Fruit fly (Drosophila melanogaster) whole organism, adult: ENCODE measurements around the gene CG8028.

ENCODE experiments used
- CG12768 ChIP-seq: fragments of 200-800 bp; sonication (Bioruptor generic); optimal IDR thresholded peaks from 2 replicates; lab custom pipeline; 2017; ENCODE audit warnings: missing biosample characterization, missing genetic modification characterization, mild to moderate bottlenecking, moderate library complexity, missing genetic modification reagents
- CG33017 ChIP-seq: fragments of 200-800 bp; sonication (Bioruptor generic); optimal IDR thresholded peaks from 2 replicates; lab custom pipeline; 2018; ENCODE audit warnings: missing biosample characterization, mild to moderate bottlenecking, missing genetic modification characterization, moderate library complexity
- CG5204 ChIP-seq: fragments of 200-800 bp; sonication (Bioruptor generic); optimal IDR thresholded peaks from 2 replicates; lab custom pipeline; 2016; ENCODE audit warnings: missing biosample characterization, missing genetic modification characterization
- CG7045 ChIP-seq: fragments of 200-800 bp; sonication (Bioruptor generic); optimal IDR thresholded peaks from 2 replicates; lab custom pipeline; 2017; ENCODE audit warnings: missing biosample characterization, mild to moderate bottlenecking, missing genetic modification characterization
- CG7101 ChIP-seq: fragments of 200-800 bp; sonication (Bioruptor generic); optimal IDR thresholded peaks from 2 replicates; lab custom pipeline; 2018; ENCODE audit warnings: missing biosample characterization, mild to moderate bottlenecking, missing genetic modification characterization, moderate library complexity
- Hr96 ChIP-seq: fragments of 200-800 bp; sonication (Bioruptor generic); optimal IDR thresholded peaks from 2 replicates; lab custom pipeline; 2016; ENCODE audit warnings: missing biosample characterization, missing genetic modification characterization
- ovo ChIP-seq: fragments of 200-800 bp; sonication (Bioruptor generic); optimal IDR thresholded peaks from 2 replicates; lab custom pipeline; 2016; ENCODE audit warnings: missing biosample characterization, missing genetic modification characterization
- toe ChIP-seq: fragments of 200-800 bp; sonication (Bioruptor generic); optimal IDR thresholded peaks from 2 replicates; lab custom pipeline; 2016; ENCODE audit warnings: missing biosample characterization, missing genetic modification characterization

DNA sequence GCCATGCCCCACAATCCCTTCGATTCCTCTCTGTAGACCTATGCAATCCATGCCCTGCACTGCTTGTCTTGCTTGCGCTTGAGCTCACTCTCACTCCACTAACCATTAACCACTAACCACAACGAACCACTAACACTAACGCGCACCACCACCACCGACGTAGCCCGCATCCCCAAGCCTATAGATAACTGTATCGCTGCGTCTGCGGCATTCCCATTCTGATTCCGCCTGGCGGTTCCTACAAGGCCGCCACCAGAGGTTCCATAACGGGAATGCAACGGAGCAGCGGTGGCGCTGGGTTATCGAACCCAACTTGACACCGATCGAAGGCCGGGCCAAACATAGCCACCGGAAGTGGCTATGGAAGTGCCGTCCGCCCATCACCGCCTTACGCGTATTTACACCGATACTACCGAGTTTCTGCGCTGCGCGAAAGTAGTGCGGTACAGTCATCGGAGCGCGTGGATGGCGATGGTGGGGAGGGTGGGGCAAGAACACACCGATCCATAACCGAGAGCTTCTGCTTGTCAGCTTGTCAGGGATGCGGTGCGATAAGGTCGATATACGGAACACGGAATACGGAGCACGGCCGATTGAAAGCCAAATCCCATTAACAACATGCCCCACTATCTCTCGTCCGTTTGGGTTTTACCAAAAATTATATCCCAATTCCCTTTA is 14.2 kb downstream of the CG8028 start:
- no peak for TF ChIP-seq ovo
- no peak for TF ChIP-seq toe (GFP tag; lab: Kevin White, UChicago)
- TF ChIP-seq CG12768 (GFP tag; lab: Kevin White, UChicago) = no peak
- TF ChIP-seq CG5204 = no peak
- no peak for TF ChIP-seq Hr96 (GFP tag; lab: Kevin White, UChicago)
- no peak for TF ChIP-seq CG7045 (GFP tag; lab: Kevin White, UChicago)
- TF ChIP-seq CG7101 (tag; lab: Kevin White, UChicago) = no peak
- no peak for TF ChIP-seq CG33017
